Fruit fly (Drosophila melanogaster) whole organism, embryonic: Measurements from ENCODE around the gene GstD7.

ENCODE experiments used
- Blimp-1 ChIP-seq: fragments of 200-800 bp; sonication (Bioruptor generic); optimal IDR thresholded peaks from 3 replicates; lab custom pipeline; 2018; ENCODE audit warnings: missing biosample characterization, missing genetic modification characterization, mild to moderate bottlenecking, moderate library complexity, missing genetic modification reagents
- CG11695 ChIP-seq: fragments of 200-800 bp; sonication (Bioruptor generic); IDR thresholded peaks from 3 replicates; pipeline ENCODE4 v1.3.6; 2022; ENCODE audit warnings: missing biosample characterization, missing genetic modification characterization
- CG12942 ChIP-seq: fragments of 200-800 bp; sonication (Bioruptor generic); optimal IDR thresholded peaks from 3 replicates; lab custom pipeline; 2016; ENCODE audit warnings: missing biosample characterization, missing genetic modification characterization
- CG13894 ChIP-seq: fragments of 200-800 bp; sonication (Bioruptor generic); optimal IDR thresholded peaks from 3 replicates; lab custom pipeline; 2018; ENCODE audit warnings: missing biosample characterization, mild to moderate bottlenecking, missing genetic modification characterization, moderate library complexity
- CG14710 ChIP-seq: fragments of 200-800 bp; sonication (Bioruptor generic); optimal IDR thresholded peaks from 3 replicates; lab custom pipeline; 2019; ENCODE audit warnings: missing biosample characterization, mild to moderate bottlenecking, missing genetic modification characterization, moderate library complexity
- CG15514 ChIP-seq: fragments of 200-800 bp; sonication (Bioruptor generic); optimal IDR thresholded peaks from 3 replicates; lab custom pipeline; 2017; ENCODE audit warnings: missing biosample characterization, missing genetic modification characterization, mild to moderate bottlenecking, moderate library complexity, missing genetic modification reagents
- CG16815 ChIP-seq: fragments of 200-800 bp; sonication (Bioruptor generic); optimal IDR thresholded peaks from 3 replicates; lab custom pipeline; 2017; ENCODE audit warnings: missing biosample characterization, mild to moderate bottlenecking, missing genetic modification characterization
- CG17612 ChIP-seq: fragments of 200-800 bp; sonication (Bioruptor generic); IDR thresholded peaks from 2 replicates; pipeline ENCODE4 v1.3.6; 2022; ENCODE audit warnings: missing biosample characterization, missing genetic modification characterization
- CG17912 ChIP-seq: fragments of 200-800 bp; sonication (Bioruptor generic); optimal IDR thresholded peaks from 2 replicates; lab custom pipeline; 2018; ENCODE audit warnings: missing biosample characterization, mild to moderate bottlenecking, missing genetic modification characterization
- CG2875 ChIP-seq: fragments of 200-800 bp; sonication (Bioruptor generic); optimal IDR thresholded peaks from 2 replicates; lab custom pipeline; 2017; ENCODE audit warnings: missing biosample characterization, mild to moderate bottlenecking, missing genetic modification characterization, missing genetic modification reagents
- CG31224 ChIP-seq: fragments of 200-800 bp; sonication (Bioruptor generic); IDR thresholded peaks from 2 replicates; pipeline ENCODE4 v1.3.6; 2022; ENCODE audit warnings: missing biosample characterization, missing genetic modification characterization
- CG32532 ChIP-seq: fragments of 200-800 bp; sonication (Bioruptor generic); IDR thresholded peaks from 2 replicates; pipeline ENCODE4 v1.3.6; 2022; ENCODE audit warnings: missing biosample characterization, missing genetic modification characterization
- CG3407 ChIP-seq: fragments of 200-800 bp; sonication (Bioruptor generic); optimal IDR thresholded peaks from 2 replicates; lab custom pipeline; 2018; ENCODE audit warnings: missing biosample characterization, mild to moderate bottlenecking, missing genetic modification characterization
- CG3838 ChIP-seq: fragments of 200-800 bp; sonication (Bioruptor generic); optimal IDR thresholded peaks from 3 replicates; lab custom pipeline; 2016; ENCODE audit warnings: missing biosample characterization, missing genetic modification characterization
- CG42726 ChIP-seq: fragments of 200-800 bp; sonication (Bioruptor generic); IDR thresholded peaks from 2 replicates; pipeline ENCODE4 v1.3.6; 2022; ENCODE audit warnings: missing biosample characterization, missing genetic modification characterization; ENCODE audit not compliant: partially characterized antibody
- CG6175 ChIP-seq: fragments of 200-800 bp; sonication (Bioruptor generic); IDR thresholded peaks from 3 replicates; pipeline ENCODE4 v1.3.6; 2022; ENCODE audit warnings: missing biosample characterization, missing genetic modification characterization
- CG7745 ChIP-seq: fragments of 200-800 bp; sonication (Bioruptor generic); optimal IDR thresholded peaks from 2 replicates; lab custom pipeline; 2018; ENCODE audit warnings: missing biosample characterization, mild to moderate bottlenecking, missing genetic modification characterization, moderate library complexity
- CG8924 ChIP-seq: fragments of 200-800 bp; optimal IDR thresholded peaks from 3 replicates; lab custom pipeline; 2019; ENCODE audit warnings: missing biosample characterization, mild to moderate bottlenecking, missing genetic modification characterization, moderate library complexity
- CG9727 ChIP-seq: fragments of 200-800 bp; sonication (Bioruptor generic); optimal IDR thresholded peaks from 3 replicates; lab custom pipeline; 2017; ENCODE audit warnings: missing biosample characterization, mild to moderate bottlenecking, missing genetic modification characterization
- CkIIα-i1 ChIP-seq: fragments of 200-800 bp; sonication (Bioruptor generic); IDR thresholded peaks from 2 replicates; pipeline ENCODE4 v1.3.6; 2022; ENCODE audit warnings: missing biosample characterization, missing genetic modification characterization
- Dp ChIP-seq: fragments of 200-800 bp; sonication (Bioruptor generic); optimal IDR thresholded peaks from 2 replicates; lab custom pipeline; 2018; ENCODE audit warnings: missing biosample characterization, mild to moderate bottlenecking, missing genetic modification characterization, moderate library complexity
- Drgx ChIP-seq: fragments of 200-800 bp; sonication (Bioruptor generic); IDR thresholded peaks from 2 replicates; pipeline ENCODE4 v1.3.6; 2022; ENCODE audit warnings: missing biosample characterization, missing genetic modification characterization
- Gsc ChIP-seq: fragments of 200-800 bp; sonication (Bioruptor generic); IDR thresholded peaks from 2 replicates; pipeline ENCODE4 v1.3.6; 2022; ENCODE audit warnings: missing biosample characterization, missing genetic modification characterization
- HLH4C ChIP-seq: fragments of 200-800 bp; sonication (Bioruptor generic); IDR thresholded peaks from 3 replicates; pipeline ENCODE4 v1.3.6; 2022; ENCODE audit warnings: missing biosample characterization, missing genetic modification characterization; ENCODE audit not compliant: partially characterized antibody
- Hey ChIP-seq: fragments of 200-800 bp; sonication (Bioruptor generic); optimal IDR thresholded peaks from 3 replicates; lab custom pipeline; 2018; ENCODE audit warnings: missing biosample characterization, mild to moderate bottlenecking, missing genetic modification characterization
- Lpt ChIP-seq: fragments of >200 bp; optimal IDR thresholded peaks from 2 replicates; lab custom pipeline; 2018; ENCODE audit warnings: missing biosample characterization, missing genetic modification characterization
- MTF-1 ChIP-seq: fragments of 200-800 bp; sonication (Bioruptor generic); optimal IDR thresholded peaks from 2 replicates; lab custom pipeline; 2018; ENCODE audit warnings: missing biosample characterization, mild to moderate bottlenecking, missing genetic modification characterization, borderline replicate concordance
- NC2α ChIP-seq: fragments of 200-800 bp; sonication (Bioruptor generic); optimal IDR thresholded peaks from 2 replicates; lab custom pipeline; 2016; ENCODE audit warnings: missing biosample characterization, missing genetic modification characterization
- NFAT ChIP-seq: fragments of 200-800 bp; sonication (Bioruptor generic); IDR thresholded peaks from 2 replicates; pipeline ENCODE4 v1.3.6; 2022; ENCODE audit warnings: missing biosample characterization, missing genetic modification characterization
- Nf-YC ChIP-seq: fragments of 200-800 bp; optimal IDR thresholded peaks from 3 replicates; lab custom pipeline; 2019; ENCODE audit warnings: missing biosample characterization, mild to moderate bottlenecking, missing genetic modification characterization, moderate library complexity
- Ptx1 ChIP-seq: fragments of 200-800 bp; sonication (Bioruptor generic); IDR thresholded peaks from 2 replicates; pipeline ENCODE4 v1.3.6; 2022; ENCODE audit warnings: missing biosample characterization, missing genetic modification characterization
- Spps ChIP-seq: fragments of 200-800 bp; sonication (Bioruptor generic); optimal IDR thresholded peaks from 2 replicates; lab custom pipeline; 2018; ENCODE audit warnings: missing biosample characterization, mild to moderate bottlenecking, missing genetic modification characterization
- Usf ChIP-seq: fragments of 200-800 bp; sonication (Bioruptor generic); optimal IDR thresholded peaks from 2 replicates; lab custom pipeline; 2017; ENCODE audit warnings: missing genotype, missing biosample characterization, missing genetic modification characterization
- bbx ChIP-seq: fragments of 200-800 bp; sonication (Bioruptor generic); IDR thresholded peaks from 2 replicates; pipeline ENCODE4 v1.3.6; 2022; ENCODE audit warnings: missing biosample characterization, missing genetic modification characterization; ENCODE audit not compliant: partially characterized antibody
- cas ChIP-seq: fragments of 200-800 bp; sonication (Bioruptor generic); IDR thresholded peaks from 2 replicates; pipeline ENCODE4 v1.3.6; 2022; ENCODE audit warnings: missing biosample characterization, missing genetic modification characterization
- chif ChIP-seq, 2 experiments: fragments of 200-800 bp; sonication (Bioruptor generic); optimal IDR thresholded peaks; 3 replicates each; lab custom pipeline; 2016; ENCODE audit warnings: missing biosample characterization in 2 of 2, missing genetic modification characterization in 2 of 2
- chm ChIP-seq: fragments of 200-800 bp; sonication (Bioruptor generic); IDR thresholded peaks from 2 replicates; pipeline ENCODE4 v1.3.6; 2022; ENCODE audit warnings: missing biosample characterization, missing genetic modification characterization
- ewg ChIP-seq: fragments of 200-800 bp; sonication (Bioruptor generic); optimal IDR thresholded peaks from 3 replicates; lab custom pipeline; 2017; ENCODE audit warnings: mild to moderate bottlenecking, missing biosample characterization, missing genetic modification reagents, missing genetic modification characterization
- fru ChIP-seq: fragments of >200 bp; optimal IDR thresholded peaks from 2 replicates; lab custom pipeline; 2017
- grau ChIP-seq: fragments of 200-800 bp; optimal IDR thresholded peaks from 3 replicates; lab custom pipeline; 2019; ENCODE audit warnings: missing biosample characterization, mild to moderate bottlenecking, missing genetic modification characterization, moderate library complexity
- hkb ChIP-seq, 2 experiments: fragments of 200-800 bp in 1 of 2; fragments of >200 bp in 1 of 2; sonication (Bioruptor generic) in 1 of 2; IDR thresholded peaks in 1 of 2; optimal IDR thresholded peaks in 1 of 2; 2 replicates each; pipeline versions ENCODE4 v1.3.6 to Lab custom; 2017 to 2022; ENCODE audit warnings: missing biosample characterization in 1 of 2, missing genetic modification characterization in 1 of 2
- nerfin-1 ChIP-seq: fragments of 200-800 bp; sonication (Bioruptor generic); optimal IDR thresholded peaks from 3 replicates; lab custom pipeline; 2019; ENCODE audit warnings: missing biosample characterization, mild to moderate bottlenecking, missing genetic modification characterization, moderate library complexity
- oc ChIP-seq: fragments of 200-800 bp; sonication (Bioruptor generic); optimal IDR thresholded peaks from 2 replicates; lab custom pipeline; 2018; ENCODE audit warnings: missing biosample characterization, mild to moderate bottlenecking, missing genetic modification characterization, moderate library complexity
- ro ChIP-seq: fragments of 200-800 bp; sonication (Bioruptor generic); IDR thresholded peaks from 2 replicates; pipeline ENCODE4 v1.3.6; 2022; ENCODE audit warnings: missing biosample characterization, missing genetic modification characterization
- tna ChIP-seq: fragments of 200-800 bp; sonication (Bioruptor generic); IDR thresholded peaks from 2 replicates; pipeline ENCODE4 v1.3.6; 2022; ENCODE audit warnings: missing biosample characterization, missing genetic modification characterization; ENCODE audit not compliant: partially characterized antibody
- trh ChIP-seq: fragments of 200-800 bp; sonication (Bioruptor generic); optimal IDR thresholded peaks from 2 replicates; lab custom pipeline; 2016; ENCODE audit warnings: missing biosample characterization, missing genetic modification characterization
- tup ChIP-seq: fragments of 200-800 bp; sonication (Bioruptor generic); optimal IDR thresholded peaks from 2 replicates; lab custom pipeline; 2016; ENCODE audit warnings: missing biosample characterization, mild to moderate bottlenecking, missing genetic modification characterization, moderate library complexity
- vfl ChIP-seq: fragments of 200-800 bp; sonication (Bioruptor generic); optimal IDR thresholded peaks from 2 replicates; lab custom pipeline; 2016; ENCODE audit warnings: missing biosample characterization, missing genetic modification characterization
- zfh1 ChIP-seq: fragments of 200-800 bp; sonication (Bioruptor generic); IDR thresholded peaks from 3 replicates; pipeline ENCODE4 v1.3.6; 2022; ENCODE audit warnings: missing biosample characterization, missing genetic modification characterization

GstD7 gene

DNA sequence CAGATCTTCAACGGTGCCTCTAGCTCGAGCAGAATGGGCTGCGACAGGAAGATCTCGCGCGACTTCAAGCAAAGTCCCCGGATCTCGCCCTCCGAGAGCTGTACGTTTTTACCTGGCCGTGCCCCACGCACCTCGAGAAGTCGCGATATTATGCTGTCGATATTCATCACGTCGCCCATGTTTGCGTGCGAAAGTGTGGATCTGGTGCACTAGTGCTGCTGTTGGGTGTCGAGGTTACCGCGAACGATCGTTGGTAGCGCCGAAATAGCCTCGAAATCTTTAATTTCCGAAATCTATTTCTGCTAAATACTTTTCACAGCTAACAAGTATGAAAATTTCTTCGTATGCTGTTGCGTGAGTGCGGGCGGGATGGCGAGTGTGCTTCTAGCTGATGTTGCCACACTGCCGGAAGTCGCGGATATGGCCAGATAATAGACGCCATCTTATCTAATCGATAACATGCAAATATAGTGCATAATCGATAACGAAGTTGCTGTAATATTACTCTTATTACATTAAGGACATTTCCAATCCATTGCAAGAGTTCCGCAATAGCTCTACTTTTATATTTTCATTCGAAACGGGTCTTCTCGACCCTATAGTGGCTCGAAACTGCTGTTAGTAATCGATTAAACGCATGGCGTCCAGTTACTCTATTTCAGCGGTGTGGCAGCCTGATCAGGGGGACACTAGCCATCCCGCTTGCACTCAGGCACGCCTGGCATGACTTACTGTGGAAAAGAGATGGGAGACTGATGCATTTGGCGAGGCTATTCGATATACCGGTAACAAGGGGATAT is 47.4 kb downstream of the GstD7 start, which contains the start of gene Pp1-87B (continued):
- no peak; the same call in 1 of the 2 replicates for TF ChIP-seq tna (GFP tag; lab: Robert Waterston, UW)
- no peak for TF ChIP-seq zfh1 (GFP tag; lab: Robert Waterston, UW)
- TF ChIP-seq Hey (tag; lab: Kevin White, UChicago): no peak
- no peak for TF ChIP-seq trh
- TF ChIP-seq Gsc (GFP tag; lab: Robert Waterston, UW): no peak
- no peak for TF ChIP-seq CG17912 (GFP tag; lab: Kevin White, UChicago)
- 0 out of 2 replicates have a peak, but pooled peaks have one; percentile 52 for TF ChIP-seq chm (GFP tag; lab: Robert Waterston, UW)
- peak; percentile 46 for TF ChIP-seq Nf-YC
- no peak for TF ChIP-seq CG12942 (GFP tag; lab: Kevin White, UChicago)
- no peak for TF ChIP-seq oc (tag; lab: Kevin White, UChicago)
- no peak; the same call in 1 of the 2 replicates for TF ChIP-seq CG42726 (GFP tag; lab: Robert Waterston, UW)
- no peak for TF ChIP-seq CG7745
- TF ChIP-seq tup (GFP tag; lab: Kevin White, UChicago): no peak
- TF ChIP-seq Spps (tag; lab: Kevin White, UChicago): no peak
- TF ChIP-seq CG15514 (GFP tag; lab: Kevin White, UChicago): no peak
- TF ChIP-seq CG16815: no peak
- TF ChIP-seq NC2α (GFP tag; lab: Kevin White, UChicago): no peak
- no peak for TF ChIP-seq nerfin-1
- peak; percentile 66; the same call in 2 of the 3 replicates for TF ChIP-seq HLH4C (GFP tag; lab: Robert Waterston, UW)
- no peak for TF ChIP-seq Drgx (GFP tag; lab: Robert Waterston, UW)
- TF ChIP-seq CG8924 (tag; lab: Kevin White, UChicago): peak; percentile 43
- no peak for TF ChIP-seq Blimp-1
- no peak for TF ChIP-seq CkIIα-i1
- TF ChIP-seq grau (tag; lab: Kevin White, UChicago): no peak
- TF ChIP-seq MTF-1 (GFP tag; lab: Kevin White, UChicago): no peak
- peak; percentile 92 for TF ChIP-seq hkb (optimal IDR thresholded peaks at IDR 0.05; lab: Kevin White, UChicago)
- no peak for TF ChIP-seq hkb (GFP tag; IDR thresholded peaks at IDR 0.05; lab: Robert Waterston, UW)
- peak; percentile 39 for TF ChIP-seq CG9727 (GFP tag; lab: Kevin White, UChicago)
- TF ChIP-seq CG3407: no peak
- no peak for TF ChIP-seq ewg (GFP tag; lab: Kevin White, UChicago)
- peak; percentile 29 for TF ChIP-seq Usf (GFP tag; lab: Kevin White, UChicago)
- TF ChIP-seq CG3838 (GFP tag; lab: Kevin White, UChicago): no peak
- TF ChIP-seq Lpt (GFP tag; lab: Kevin White, UChicago): no peak
- no peak for TF ChIP-seq CG17612 (GFP tag; lab: Robert Waterston, UW)
- no peak for TF ChIP-seq CG31224 (GFP tag; lab: Robert Waterston, UW)
- no peak for TF ChIP-seq CG13894 (tag; lab: Kevin White, UChicago)
- no peak for TF ChIP-seq CG6175 (GFP tag; lab: Robert Waterston, UW)
- peak; percentile 76 for TF ChIP-seq CG14710 (tag; lab: Kevin White, UChicago)
- TF ChIP-seq bbx (GFP tag; lab: Robert Waterston, UW): no peak
- TF ChIP-seq Ptx1: no peak
- TF ChIP-seq NFAT (GFP tag; lab: Robert Waterston, UW): no peak
- TF ChIP-seq CG32532 (GFP tag; lab: Robert Waterston, UW): no peak
- TF ChIP-seq ro (GFP tag; lab: Robert Waterston, UW): no peak
- no peak for TF ChIP-seq vfl (GFP tag; lab: Kevin White, UChicago)
- no peak for TF ChIP-seq cas (GFP tag; lab: Robert Waterston, UW)
- TF ChIP-seq chif (GFP tag; optimal IDR thresholded peaks at IDR 0.05; lab: Kevin White, UChicago): peak in 1 of 2 experiments; percentile 1
- TF ChIP-seq CG11695 (GFP tag; lab: Robert Waterston, UW): no peak
- peak; percentile 60 for TF ChIP-seq Dp (GFP tag; lab: Kevin White, UChicago)
- no peak for TF ChIP-seq fru (lab: Kevin White, UChicago)
- no peak for TF ChIP-seq CG2875 (GFP tag; lab: Kevin White, UChicago)
